Worm (Caenorhabditis elegans): Measurements from ENCODE around the gene vps-45.

vps-45 gene

ce11 chrX:924495-925008, 50.1 kb downstream of the vps-45 start, which contains the start of the genes pifk-1 and tbc-11 (continued):
- TF ChIP-seq ceh-9 (tag; optimal IDR thresholded peaks at IDR 0.05) (no peak), snpc-4 (tag; optimal IDR thresholded peaks at IDR 0.05) (peak; percentile 64), ZK546.5 (tag; optimal IDR thresholded peaks at IDR 0.05) (no peak), nhr-43 (tag; optimal IDR thresholded peaks at IDR 0.05; ENCODE audit: poor library complexity, severe bottlenecking) (no peak), fkh-10 (GFP tag; optimal IDR thresholded peaks at IDR 0.05) (no peak), nhr-28 (tag; optimal IDR thresholded peaks at IDR 0.05) (no peak), ceh-28 (tag; optimal IDR thresholded peaks at IDR 0.05) (no peak), mdl-1 (tag; optimal IDR thresholded peaks at IDR 0.05) (no peak)

All from whole organism, L3 larva.